Worm (Caenorhabditis elegans): ENCODE data around the gene T03G6.3.
A peak's percentile ranks its signal among the peaks of the same experiment; 100 is the strongest.

The T03G6.3 gene

ce11 chrX:2590777-2591176, 24.7 kb downstream of the T03G6.3 start:
- TF ChIP-seq dmd-4 (tag; optimal IDR thresholded peaks at IDR 0.05) (no peak), nhr-25 (tag; optimal IDR thresholded peaks at IDR 0.05) (peak; percentile 85), F13H6.1 (tag; optimal IDR thresholded peaks at IDR 0.05) (no peak), ztf-1 (GFP tag; conservative IDR thresholded peaks at IDR 0.05) (no peak), ceh-16 (tag; optimal IDR thresholded peaks at IDR 0.05) (peak; percentile 24), unc-39 (tag; optimal IDR thresholded peaks at IDR 0.05) (no peak), fos-1 (tag; optimal IDR thresholded peaks at IDR 0.05) (peak; percentile 26), lin-11 (tag; optimal IDR thresholded peaks at IDR 0.05) (no peak), nhr-237 (tag; optimal IDR thresholded peaks at IDR 0.05) (no peak), lin-13 (GFP tag; optimal IDR thresholded peaks at IDR 0.05) (no peak), nhr-6 (tag; optimal IDR thresholded peaks at IDR 0.05) (peak; percentile 10), skn-1 (tag; optimal IDR thresholded peaks at IDR 0.05) (no peak), sma-3 (GFP tag; optimal IDR thresholded peaks at IDR 0.05) (peak; percentile 12), lsy-2 (tag; optimal IDR thresholded peaks at IDR 0.05) (no peak), mbf-1 (tag; optimal IDR thresholded peaks at IDR 0.05) (no peak), zag-1 (tag; optimal IDR thresholded peaks at IDR 0.05) (no peak), nhr-11 (tag; optimal IDR thresholded peaks at IDR 0.05) (no peak), sma-9 (GFP tag; optimal IDR thresholded peaks at IDR 0.05) (peak; percentile 47), sma-9 (tag; optimal IDR thresholded peaks at IDR 0.05) (no peak), blmp-1 (tag; optimal IDR thresholded peaks at IDR 0.05; ENCODE audit: insufficient read depth) (peak; percentile 36), C34F6.9 (tag; optimal IDR thresholded peaks at IDR 0.05) (no peak), sem-4 (tag; optimal IDR thresholded peaks at IDR 0.05) (peak; percentile 73), ztf-4 (tag; optimal IDR thresholded peaks at IDR 0.05) (no peak), nhr-129 (tag; optimal IDR thresholded peaks at IDR 0.05) (peak; percentile 38), gmeb-1 (tag; optimal IDR thresholded peaks at IDR 0.05) (no peak), ama-1 (optimal IDR thresholded peaks at IDR 0.05) (peak; percentile 49), nhr-21 (tag; optimal IDR thresholded peaks at IDR 0.05) (peak; percentile 82), ztf-11 (tag; optimal IDR thresholded peaks at IDR 0.05) (no peak), ceh-82 (tag; optimal IDR thresholded peaks at IDR 0.05) (no peak), crh-2 (tag; optimal IDR thresholded peaks at IDR 0.05) (peak; percentile 17), aly-2 (tag; optimal IDR thresholded peaks at IDR 0.05) (no peak), elt-1 (tag; optimal IDR thresholded peaks at IDR 0.05) (no peak)

- TF ChIP-seq crh-2 (tag; optimal IDR thresholded peaks at IDR 0.05) (peak; percentile 5), egl-27 (tag; optimal IDR thresholded peaks at IDR 0.05) (no peak)
These were observed 25.5 kb downstream of the T03G6.3 start for ce11 chrX:2590023-2590422.

- TF ChIP-seq alr-1 (tag; optimal IDR thresholded peaks at IDR 0.05): no peak
- no peak for TF ChIP-seq peb-1 (tag; optimal IDR thresholded peaks at IDR 0.05)
- peak; percentile 75 for TF ChIP-seq nhr-25 (tag; optimal IDR thresholded peaks at IDR 0.05)
- TF ChIP-seq nhr-129 (tag; optimal IDR thresholded peaks at IDR 0.05): peak; percentile 15
These were observed 27.5 kb downstream of the T03G6.3 start for ce11 chrX:2588012-2588411.

ce11 chrX:2585655-2586054, 29.9 kb downstream of the T03G6.3 start, which contains the start of gene H01M10.2:
Gene H01M10.2 (minus strand): TSS chrX:2585755.
- TF ChIP-seq nhr-23 (tag; optimal IDR thresholded peaks at IDR 0.05) (no peak), lin-39 (tag; optimal IDR thresholded peaks at IDR 0.05) (no peak), elt-1 (tag; optimal IDR thresholded peaks at IDR 0.05) (no peak), mdl-1 (tag; optimal IDR thresholded peaks at IDR 0.05) (no peak), nhr-77 (tag; optimal IDR thresholded peaks at IDR 0.05) (no peak), ceh-82 (tag; optimal IDR thresholded peaks at IDR 0.05) (no peak), mab-5 (tag; optimal IDR thresholded peaks at IDR 0.05) (no peak), nhr-12 (tag; optimal IDR thresholded peaks at IDR 0.05) (no peak), ztf-1 (GFP tag; conservative IDR thresholded peaks at IDR 0.05) (no peak), lin-13 (GFP tag; optimal IDR thresholded peaks at IDR 0.05) (no peak), nhr-11 (tag; optimal IDR thresholded peaks at IDR 0.05) (no peak), C34F6.9 (tag; optimal IDR thresholded peaks at IDR 0.05) (no peak), skn-1 (tag; optimal IDR thresholded peaks at IDR 0.05) (no peak), nhr-21 (tag; optimal IDR thresholded peaks at IDR 0.05) (no peak), nhr-10 (tag; optimal IDR thresholded peaks at IDR 0.05) (no peak), alr-1 (tag; optimal IDR thresholded peaks at IDR 0.05) (no peak), sma-3 (GFP tag; optimal IDR thresholded peaks at IDR 0.05) (no peak), crh-2 (tag; optimal IDR thresholded peaks at IDR 0.05) (no peak)

All from whole organism, L2 larva.